Worm (Caenorhabditis elegans): Measurements from ENCODE around the gene C26E1.1.

ce11 chrV:13265628-13266027 lies 31.7 kb upstream of the C26E1.1 start:
- TF ChIP-seq unc-62 (GFP tag; optimal IDR thresholded peaks at IDR 0.05) (no peak), blmp-1 (tag; optimal IDR thresholded peaks at IDR 0.05) (no peak), mab-5 (tag; optimal IDR thresholded peaks at IDR 0.05) (no peak), snpc-4 (tag; optimal IDR thresholded peaks at IDR 0.05) (no peak), nhr-28 (tag; optimal IDR thresholded peaks at IDR 0.05) (no peak), unc-39 (tag; optimal IDR thresholded peaks at IDR 0.05) (no peak), lin-13 (tag; optimal IDR thresholded peaks at IDR 0.05) (no peak), nhr-76 (tag; optimal IDR thresholded peaks at IDR 0.05) (no peak), sptf-1 (tag; optimal IDR thresholded peaks at IDR 0.05) (no peak), flh-1 (GFP tag; optimal IDR thresholded peaks at IDR 0.05) (no peak), pha-4 (tag; optimal IDR thresholded peaks at IDR 0.05) (no peak), nhr-237 (tag; optimal IDR thresholded peaks at IDR 0.05) (no peak), unc-120 (tag; optimal IDR thresholded peaks at IDR 0.05; ENCODE audit: poor library complexity, severe bottlenecking) (no peak)

All from whole organism, mixed stage, embryonic.